Worm (Caenorhabditis elegans) whole organism, L1 larva: Measurements from ENCODE around the gene rhgf-1.

ENCODE experiments used
- C04F5.9 ChIP-seq: sonication (generic microtip); optimal IDR thresholded peaks from 2 replicates; lab custom pipeline; 2016; ENCODE audit warnings: missing genetic modification characterization, missing compliant biosample characterization
- C16A3.4 ChIP-seq: fragments of 150-350 bp; optimal IDR thresholded peaks from 2 replicates; lab custom pipeline; 2014; ENCODE audit warnings: missing biosample characterization, missing genetic modification characterization
- C34B4.2 ChIP-seq: sonication (generic microtip); optimal IDR thresholded peaks from 2 replicates; lab custom pipeline; 2017; ENCODE audit warnings: mild to moderate bottlenecking, missing genetic modification characterization, missing compliant biosample characterization
- F16B12.6 ChIP-seq: fragments of 150-350 bp; optimal IDR thresholded peaks from 2 replicates; lab custom pipeline; 2014; ENCODE audit warnings: missing biosample characterization, missing genetic modification characterization
- aha-1 ChIP-seq: fragments of 150-350 bp; optimal IDR thresholded peaks from 2 replicates; lab custom pipeline; 2014; ENCODE audit warnings: missing biosample characterization, missing genetic modification characterization
- aly-2 ChIP-seq: fragments of 150-350 bp; optimal IDR thresholded peaks from 2 replicates; lab custom pipeline; 2014; ENCODE audit warnings: missing biosample characterization, missing genetic modification characterization
- ama-1 ChIP-seq: fragments of 150-350 bp; optimal IDR thresholded peaks from 2 replicates; lab custom pipeline; 2014
- blmp-1 ChIP-seq: fragments of 150-350 bp; optimal IDR thresholded peaks from 2 replicates; lab custom pipeline; 2014; ENCODE audit warnings: missing biosample characterization, missing genetic modification characterization
- ceh-8 ChIP-seq: fragments of 200-800 bp; sonication (Bioruptor generic); optimal IDR thresholded peaks from 2 replicates; lab custom pipeline; 2018; ENCODE audit warnings: mild to moderate bottlenecking, missing genetic modification characterization, moderate library complexity, missing compliant biosample characterization
- ceh-82 ChIP-seq, 3 experiments: fragments of 150-350 bp in 1 of 3; sonication (generic microtip) in 2 of 3; optimal IDR thresholded peaks; 2 replicates each; lab custom pipeline; 2014 to 2017; ENCODE audit warnings: missing biosample characterization in 3 of 3, missing genetic modification characterization in 3 of 3
- ceh-88 ChIP-seq: fragments of 200-800 bp; sonication (Bioruptor generic); IDR thresholded peaks from 2 replicates; pipeline ENCODE4 v1.3.6; 2022; ENCODE audit warnings: missing genetic modification characterization, missing compliant biosample characterization
- ceh-90 ChIP-seq: sonication (generic microtip); optimal IDR thresholded peaks from 2 replicates; lab custom pipeline; 2016; ENCODE audit warnings: missing genetic modification characterization, missing compliant biosample characterization
- ces-1 ChIP-seq: fragments of 150-350 bp; optimal IDR thresholded peaks from 2 replicates; lab custom pipeline; 2014; ENCODE audit warnings: missing biosample characterization, missing genetic modification reagents, missing genetic modification characterization
- dpl-1 ChIP-seq, 3 experiments: fragments of 150-350 bp in 2 of 3; sonication (generic microtip) in 1 of 3; optimal IDR thresholded peaks; 2 replicates each; lab custom pipeline; 2014 to 2017; ENCODE audit warnings: missing biosample characterization in 3 of 3, missing genetic modification characterization in 3 of 3, missing genetic modification reagents in 3 of 3
- dsc-1 ChIP-seq: sonication (generic microtip); optimal IDR thresholded peaks from 2 replicates; lab custom pipeline; 2016; ENCODE audit warnings: mild to moderate bottlenecking, missing genetic modification characterization, missing compliant biosample characterization
- efl-1 ChIP-seq, 4 experiments: fragments of 150-350 bp; optimal IDR thresholded peaks in 3 of 4; peaks in 1 of 4; 1 replicate in 1 of 4; 2 replicates in 3 of 4; lab custom pipeline; 2014; ENCODE audit warnings: missing biosample characterization in 2 of 4, missing genetic modification characterization in 2 of 4, missing genetic modification reagents in 2 of 4
- egl-13 ChIP-seq: sonication (generic microtip); optimal IDR thresholded peaks from 2 replicates; lab custom pipeline; 2016; ENCODE audit warnings: missing genotype, missing genetic modification reagents, missing genetic modification characterization, missing compliant biosample characterization
- egl-27 ChIP-seq, 2 experiments: fragments of 150-350 bp in 1 of 2; sonication (generic microtip); optimal IDR thresholded peaks; 3 replicates each; lab custom pipeline; 2017 to 2018; ENCODE audit warnings: missing biosample characterization in 2 of 2, missing genetic modification characterization in 2 of 2, missing genetic modification reagents in 2 of 2
- ets-5 ChIP-seq: fragments of 200-800 bp; sonication (Bioruptor generic); IDR thresholded peaks from 2 replicates; pipeline ENCODE4 v1.3.6; 2022; ENCODE audit warnings: missing genetic modification characterization, missing compliant biosample characterization
- fkh-4 ChIP-seq: sonication (generic microtip); optimal IDR thresholded peaks from 2 replicates; lab custom pipeline; 2016; ENCODE audit warnings: missing compliant biosample characterization, missing genetic modification characterization, borderline replicate concordance
- fos-1 ChIP-seq: fragments of 150-350 bp; optimal IDR thresholded peaks from 2 replicates; lab custom pipeline; 2014; ENCODE audit warnings: missing biosample characterization, missing genetic modification characterization
- grh-1 ChIP-seq: fragments of 200-800 bp; sonication (Bioruptor generic); IDR thresholded peaks from 2 replicates; pipeline ENCODE4 v1.3.6; 2022; ENCODE audit warnings: missing genetic modification reagents, missing genetic modification characterization, missing compliant biosample characterization
- hlh-17 ChIP-seq: fragments of 200-800 bp; sonication (Bioruptor generic); optimal IDR thresholded peaks from 2 replicates; lab custom pipeline; 2018; ENCODE audit warnings: missing genetic modification characterization, mild to moderate bottlenecking, missing compliant biosample characterization, moderate library complexity, borderline replicate concordance
- irx-1 ChIP-seq: sonication (generic microtip); optimal IDR thresholded peaks from 2 replicates; lab custom pipeline; 2016; ENCODE audit warnings: missing genetic modification characterization, missing compliant biosample characterization
- jun-1 ChIP-seq: fragments of 150-350 bp; optimal IDR thresholded peaks from 2 replicates; lab custom pipeline; 2014; ENCODE audit warnings: missing biosample characterization, missing genetic modification reagents, missing genetic modification characterization
- lin-13 ChIP-seq: fragments of 150-350 bp; optimal IDR thresholded peaks from 2 replicates; lab custom pipeline; 2014; ENCODE audit warnings: missing biosample characterization, missing genetic modification reagents, missing genetic modification characterization
- lin-14 ChIP-seq: fragments of 200-800 bp; sonication (Bioruptor generic); optimal IDR thresholded peaks from 2 replicates; lab custom pipeline; 2018; ENCODE audit warnings: mild to moderate bottlenecking, missing genetic modification characterization, moderate library complexity, missing compliant biosample characterization
- lin-39 ChIP-seq: fragments of 150-350 bp; optimal IDR thresholded peaks from 2 replicates; lab custom pipeline; 2014; ENCODE audit warnings: missing biosample characterization, missing genetic modification reagents, missing genetic modification characterization
- mep-1 ChIP-seq: fragments of 150-350 bp; optimal IDR thresholded peaks from 2 replicates; lab custom pipeline; 2014; ENCODE audit warnings: missing biosample characterization, missing genetic modification characterization
- nhr-11 ChIP-seq: fragments of 150-350 bp; optimal IDR thresholded peaks from 2 replicates; lab custom pipeline; 2014; ENCODE audit warnings: missing biosample characterization, missing genetic modification characterization
- nhr-12 ChIP-seq: sonication (generic microtip); optimal IDR thresholded peaks from 2 replicates; lab custom pipeline; 2017; ENCODE audit warnings: missing biosample characterization, missing genetic modification characterization
- nhr-237 ChIP-seq: fragments of 150-350 bp; optimal IDR thresholded peaks from 2 replicates; lab custom pipeline; 2014; ENCODE audit warnings: missing biosample characterization, missing genetic modification characterization
- nhr-47 ChIP-seq: sonication (generic microtip); optimal IDR thresholded peaks from 2 replicates; lab custom pipeline; 2016; ENCODE audit warnings: mild to moderate bottlenecking, missing genetic modification characterization, moderate library complexity, missing compliant biosample characterization
- nhr-71 ChIP-seq: sonication (generic microtip); optimal IDR thresholded peaks from 2 replicates; lab custom pipeline; 2016; ENCODE audit warnings: mild to moderate bottlenecking, missing genetic modification characterization, moderate library complexity, missing compliant biosample characterization
- nhr-76 ChIP-seq: sonication (generic microtip); optimal IDR thresholded peaks from 2 replicates; lab custom pipeline; 2017; ENCODE audit warnings: missing biosample characterization, missing genetic modification characterization
- pag-3 ChIP-seq: sonication (generic microtip); optimal IDR thresholded peaks from 2 replicates; lab custom pipeline; 2017; ENCODE audit warnings: missing genetic modification characterization, mild to moderate bottlenecking, missing compliant biosample characterization, antibody characterized with exemption, borderline replicate concordance; ENCODE audit not compliant: insufficient read depth
- sptf-1 ChIP-seq: fragments of 150-350 bp; optimal IDR thresholded peaks from 2 replicates; lab custom pipeline; 2014; ENCODE audit warnings: missing biosample characterization, missing genetic modification characterization
- sup-37 ChIP-seq: fragments of 200-800 bp; sonication (Bioruptor generic); optimal IDR thresholded peaks from 2 replicates; lab custom pipeline; 2018; ENCODE audit warnings: mild to moderate bottlenecking, missing genetic modification characterization, missing compliant biosample characterization
- unc-130 ChIP-seq: fragments of 150-350 bp; optimal IDR thresholded peaks from 2 replicates; lab custom pipeline; 2017; ENCODE audit warnings: missing biosample characterization, missing genetic modification characterization, inconsistent platforms
- unc-62 ChIP-seq: fragments of 150-350 bp; optimal IDR thresholded peaks from 2 replicates; lab custom pipeline; 2014; ENCODE audit warnings: missing biosample characterization, missing genetic modification reagents, missing genetic modification characterization
- unc-86 ChIP-seq: sonication (generic microtip); optimal IDR thresholded peaks from 2 replicates; lab custom pipeline; 2016; ENCODE audit warnings: missing genetic modification characterization, missing compliant biosample characterization
- vab-15 ChIP-seq: sonication (generic microtip); optimal IDR thresholded peaks from 2 replicates; lab custom pipeline; 2017; ENCODE audit warnings: missing genotype, mild to moderate bottlenecking, missing genetic modification characterization, missing compliant biosample characterization
- xbp-1 ChIP-seq: sonication (generic microtip); optimal IDR thresholded peaks from 2 replicates; lab custom pipeline; 2016; ENCODE audit warnings: missing genetic modification characterization, missing compliant biosample characterization
- zag-1 ChIP-seq: fragments of 150-350 bp; optimal IDR thresholded peaks from 2 replicates; lab custom pipeline; 2014; ENCODE audit warnings: missing biosample characterization, missing genetic modification characterization
- zip-4 ChIP-seq: fragments of 200-800 bp; sonication (Bioruptor generic); optimal IDR thresholded peaks from 2 replicates; lab custom pipeline; 2018; ENCODE audit warnings: mild to moderate bottlenecking, missing genetic modification characterization, moderate library complexity, missing compliant biosample characterization
- ztf-11 ChIP-seq, 2 experiments: sonication (generic microtip); optimal IDR thresholded peaks; 2 replicates each; lab custom pipeline; 2016 to 2017; ENCODE audit warnings: missing genetic modification characterization in 2 of 2, missing biosample characterization in 1 of 2, missing compliant biosample characterization in 1 of 2
- ztf-4 ChIP-seq: fragments of 150-350 bp; optimal IDR thresholded peaks from 2 replicates; lab custom pipeline; 2014; ENCODE audit warnings: missing biosample characterization, missing genetic modification characterization

rhgf-1 gene

DNA sequence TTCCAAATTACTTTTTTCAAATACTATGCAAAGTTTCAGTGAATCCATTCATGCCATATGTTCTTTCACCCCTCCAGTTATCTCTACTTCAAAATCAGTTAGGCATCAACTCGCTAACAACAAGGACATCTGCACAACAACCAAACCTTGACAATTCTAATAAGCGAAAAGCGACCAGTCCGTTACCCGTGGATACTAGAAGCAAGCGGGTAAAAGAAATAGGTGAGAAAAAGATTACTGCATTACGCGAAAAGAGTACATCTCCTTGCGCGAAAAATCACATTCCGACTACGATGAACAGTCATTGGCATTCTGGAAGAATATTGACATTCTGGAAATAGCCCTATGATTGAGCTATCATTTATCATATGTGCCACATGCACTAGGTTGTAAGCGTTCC, 44.5 kb upstream of the rhgf-1 start (continued):
- no peak for TF ChIP-seq zag-1 (tag; lab: Kevin White, UChicago)
- no peak for TF ChIP-seq unc-62 (GFP tag; lab: Kevin White, UChicago)
- no peak for TF ChIP-seq C04F5.9 (tag; lab: Kevin White, UChicago)
- TF ChIP-seq ceh-88 (GFP tag; lab: Robert Waterston, UW), result no peak
- no peak for TF ChIP-seq blmp-1 (tag; lab: Kevin White, UChicago)
- TF ChIP-seq unc-86 (tag; lab: Kevin White, UChicago), result no peak
- TF ChIP-seq vab-15 (tag; lab: Kevin White, UChicago), result no peak
- TF ChIP-seq fkh-4 (tag; lab: Kevin White, UChicago), result no peak
- peak; percentile 6 for TF ChIP-seq fos-1
- no peak for TF ChIP-seq F16B12.6
- no peak for TF ChIP-seq grh-1 (GFP tag; lab: Robert Waterston, UW)
- TF ChIP-seq zip-4, result no peak
- peak; percentile 39 for TF ChIP-seq C16A3.4 (tag; lab: Kevin White, UChicago)
- TF ChIP-seq nhr-12, result no peak
- TF ChIP-seq nhr-237, result no peak
- TF ChIP-seq mep-1 (tag; lab: Kevin White, UChicago), result no peak
- peak in 1 of 3 experiments; percentile 6 for TF ChIP-seq ceh-82 (tag; optimal IDR thresholded peaks at IDR 0.05; lab: Kevin White, UChicago)
- no peak for TF ChIP-seq efl-1 (optimal IDR thresholded peaks at IDR 0.05; lab: Kevin White, UChicago)
- TF ChIP-seq efl-1 (GFP tag; optimal IDR thresholded peaks at IDR 0.05 in 1 of 2; lab: Kevin White, UChicago), result no peak
- peak; percentile 45 for TF ChIP-seq jun-1
- no peak for TF ChIP-seq aly-2 (tag; lab: Kevin White, UChicago)
- TF ChIP-seq ceh-8 (GFP tag; lab: Kevin White, UChicago), result no peak
- TF ChIP-seq unc-130 (tag; lab: Kevin White, UChicago), result no peak
- TF ChIP-seq aha-1 (tag; lab: Kevin White, UChicago), result no peak
- TF ChIP-seq nhr-71 (tag; lab: Kevin White, UChicago), result peak; percentile 6
- TF ChIP-seq irx-1 (tag; lab: Kevin White, UChicago), result no peak
- no peak for TF ChIP-seq nhr-11
- TF ChIP-seq ets-5 (GFP tag; lab: Robert Waterston, UW), result no peak
- TF ChIP-seq pag-3 (tag; lab: Kevin White, UChicago), result no peak
- no peak for TF ChIP-seq nhr-76 (tag; lab: Kevin White, UChicago)
- no peak for TF ChIP-seq C34B4.2 (tag; lab: Kevin White, UChicago)
- TF ChIP-seq, all 84 proteins: peak for 14

DNA sequence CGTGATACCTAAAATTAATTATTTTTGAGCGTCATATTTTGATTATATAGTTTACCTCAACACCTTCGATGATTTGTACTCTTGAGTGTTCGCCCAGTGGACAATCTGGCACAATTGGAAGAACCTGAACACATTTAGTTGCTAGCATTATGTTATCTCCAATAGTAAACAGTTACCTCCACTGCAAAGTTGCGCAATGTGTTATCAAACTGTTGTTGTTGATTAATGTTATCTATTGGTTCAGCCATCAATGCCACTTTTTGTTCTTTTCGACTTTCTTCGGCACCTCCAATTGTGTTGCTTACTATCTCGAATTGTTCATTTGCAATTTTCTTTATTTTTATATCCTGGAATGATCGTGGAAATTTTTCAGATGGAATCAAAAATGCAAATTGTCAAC, 42.9 kb upstream of the rhgf-1 start:
- no peak for TF ChIP-seq nhr-11
- no peak for TF ChIP-seq xbp-1 (tag; lab: Kevin White, UChicago)
- no peak for TF ChIP-seq jun-1
- no peak for TF ChIP-seq nhr-47 (tag; lab: Kevin White, UChicago)
- no peak for TF ChIP-seq lin-13 (GFP tag; lab: Kevin White, UChicago)
- TF ChIP-seq lin-39 (tag; lab: Kevin White, UChicago), result no peak
- TF ChIP-seq dsc-1 (tag; lab: Kevin White, UChicago), result no peak
- TF ChIP-seq lin-14 (GFP tag; lab: Kevin White, UChicago), result no peak
- TF ChIP-seq ztf-4 (tag; lab: Kevin White, UChicago), result no peak

- TF ChIP-seq sptf-1 (tag; lab: Kevin White, UChicago) (no peak), egl-13 (tag; lab: Kevin White, UChicago) (no peak), ama-1 (no peak), dpl-1 (GFP tag; optimal IDR thresholded peaks at IDR 0.05; lab: Kevin White, UChicago) (no peak), unc-86 (tag; lab: Kevin White, UChicago) (no peak), hlh-17 (GFP tag; lab: Kevin White, UChicago) (no peak), ztf-11 (tag; optimal IDR thresholded peaks at IDR 0.05; lab: Kevin White, UChicago) (no peak), ces-1 (no peak), sup-37 (GFP tag; lab: Kevin White, UChicago) (no peak), egl-27 (tag; optimal IDR thresholded peaks at IDR 0.05; lab: Kevin White, UChicago) (no peak), nhr-237 (no peak), ceh-90 (no peak)
Measured at ce11 chrX:10753403-10753802, 41.7 kb upstream of the rhgf-1 start, which contains the start of gene R07A4.3. Gene R07A4.3, plus strand, starts transcription at chrX:10753703.
